Worm (Caenorhabditis elegans): Measurements from ENCODE around the gene R12C12.10.
"Not testable (repeated sequence)": the region's sequence is repeated elsewhere in the genome, so short reads cannot be mapped to it uniquely, and the experiment has no call there.

R12C12.10 gene

DNA sequence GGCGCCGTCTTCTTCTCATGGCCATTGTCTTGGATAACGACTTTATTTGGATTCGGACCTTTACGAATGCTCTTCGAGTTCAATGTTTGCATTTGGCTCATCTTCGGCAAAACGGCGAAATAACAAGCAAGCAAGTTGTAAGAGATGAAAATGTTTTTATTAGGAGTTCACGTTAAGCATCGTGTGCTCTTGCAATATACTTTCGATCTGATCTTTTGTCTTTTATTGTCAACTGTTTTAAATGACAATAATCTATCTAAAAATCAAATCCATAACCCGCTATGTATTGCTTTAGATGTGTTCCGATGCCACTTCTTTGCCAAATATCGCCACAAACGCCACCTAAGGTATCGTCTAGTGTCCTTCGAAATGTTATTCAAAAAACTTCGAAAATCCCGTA lies 26.7 kb downstream of the R12C12.10 start, which contains the start of gene ZK84.5:
Gene ZK84.5, minus strand, starts transcription at position 101 of the 400 bp plus-strand sequence.
- TF ChIP-seq ztf-29 (GFP tag; IDR thresholded peaks at IDR 0.05) = no peak
- TF ChIP-seq med-1 (GFP tag; optimal IDR thresholded peaks at IDR 0.05; ENCODE audit: insufficient read depth) = no peak
- no peak for TF ChIP-seq cog-1 (tag; optimal IDR thresholded peaks at IDR 0.05)
- no peak for TF ChIP-seq tab-1 (GFP tag; IDR thresholded peaks at IDR 0.05)
- TF ChIP-seq flt-1 (GFP tag; IDR thresholded peaks at IDR 0.05) = no peak
- no peak for TF ChIP-seq klf-2 (GFP tag; conservative IDR thresholded peaks at IDR 0.05)
- no peak for TF ChIP-seq ref-1 (GFP tag; conservative IDR thresholded peaks at IDR 0.05)
- TF ChIP-seq T22C8.4 (GFP tag; IDR thresholded peaks at IDR 0.05) = no peak
- TF ChIP-seq ztf-23 (GFP tag; IDR thresholded peaks at IDR 0.05) = no peak

DNA sequence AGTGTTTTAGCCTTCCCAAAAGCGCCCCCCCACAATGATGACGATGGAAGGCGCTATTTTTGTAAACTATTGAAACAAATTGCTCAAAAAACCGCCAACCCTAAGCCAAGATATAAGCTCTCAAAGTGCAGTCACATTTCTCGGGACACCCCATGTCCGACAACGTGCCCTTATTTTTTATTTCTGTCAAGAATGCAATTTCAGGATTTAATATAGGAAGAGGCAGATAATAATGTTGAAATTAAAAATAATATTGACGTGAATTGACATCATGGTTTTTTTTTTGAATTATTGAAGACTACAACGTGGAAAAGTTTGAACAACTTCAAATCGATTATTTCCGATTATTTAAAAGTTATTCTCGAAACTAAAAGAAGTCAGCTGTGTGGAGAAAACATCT lies 29.0 kb downstream of the R12C12.10 start, which contains the start of gene ZK84.2:
Gene ZK84.2, plus strand, starts transcription at position 301 of the 400 bp plus-strand sequence.
- not testable (repeated sequence) for TF ChIP-seq cog-1 (tag; optimal IDR thresholded peaks at IDR 0.05); T22C8.4 (GFP tag; IDR thresholded peaks at IDR 0.05); ztf-29 (GFP tag; IDR thresholded peaks at IDR 0.05)

DNA sequence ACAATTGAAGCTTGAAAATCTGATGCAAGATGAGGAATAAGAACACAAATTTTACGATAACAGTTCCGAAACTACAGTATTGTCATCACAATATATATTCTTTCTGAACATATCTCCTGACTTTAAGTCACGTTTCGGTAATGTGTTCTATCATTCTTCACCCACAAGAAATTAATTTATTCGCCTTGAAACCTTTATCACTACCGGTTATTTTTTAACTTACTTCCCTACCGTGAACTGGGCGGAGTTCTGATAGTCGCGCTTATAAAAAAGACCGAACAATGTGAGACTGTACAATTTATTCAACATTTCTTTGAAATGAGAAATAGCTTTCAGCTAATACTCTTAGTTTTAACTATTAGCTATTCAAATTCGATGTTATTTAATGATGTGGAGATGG lies 32.5 kb downstream of the R12C12.10 start, which contains the start of gene ins-20:
Gene ins-20, plus strand, starts transcription at position 301 of the 400 bp plus-strand sequence.
- no peak for TF ChIP-seq med-1 (GFP tag; optimal IDR thresholded peaks at IDR 0.05; ENCODE audit: insufficient read depth)
- TF ChIP-seq klf-2 (GFP tag; conservative IDR thresholded peaks at IDR 0.05) = no peak
- TF ChIP-seq ref-1 (GFP tag; conservative IDR thresholded peaks at IDR 0.05) = no peak
- TF ChIP-seq flt-1 (GFP tag; IDR thresholded peaks at IDR 0.05) = no peak
- no peak for TF ChIP-seq T22C8.4 (GFP tag; IDR thresholded peaks at IDR 0.05)
- TF ChIP-seq tab-1 (GFP tag; IDR thresholded peaks at IDR 0.05) = no peak
- no peak for TF ChIP-seq cog-1 (tag; optimal IDR thresholded peaks at IDR 0.05)
- no peak for TF ChIP-seq ztf-29 (GFP tag; IDR thresholded peaks at IDR 0.05)
- TF ChIP-seq ztf-23 (GFP tag; IDR thresholded peaks at IDR 0.05) = no peak

DNA sequence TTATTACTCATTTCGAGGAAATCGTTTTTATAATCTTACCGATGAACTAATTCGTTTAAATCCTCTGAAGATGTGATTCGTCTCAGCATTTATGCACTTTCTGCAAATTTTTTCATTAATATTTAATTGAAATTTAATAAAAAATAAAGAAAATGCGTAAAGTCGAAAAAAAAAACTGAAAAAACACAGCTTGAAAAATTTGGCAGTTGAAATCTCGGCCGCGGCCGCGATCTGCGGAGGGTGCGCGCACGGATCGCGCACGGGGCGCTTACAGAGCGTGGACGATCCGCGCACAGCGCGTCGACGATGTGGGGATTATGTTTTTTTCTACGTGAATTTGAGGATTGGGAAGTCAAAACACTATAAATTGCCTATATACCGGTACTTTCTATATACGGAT lies 34.2 kb downstream of the R12C12.10 start, which contains the start of gene ZK84.4:
Gene ZK84.4, minus strand, starts transcription at position 101 of the 400 bp plus-strand sequence.
- TF ChIP-seq flt-1 (GFP tag; IDR thresholded peaks at IDR 0.05); ztf-23 (GFP tag; IDR thresholded peaks at IDR 0.05); med-1 (GFP tag; optimal IDR thresholded peaks at IDR 0.05; ENCODE audit: insufficient read depth): not testable (repeated sequence)

DNA sequence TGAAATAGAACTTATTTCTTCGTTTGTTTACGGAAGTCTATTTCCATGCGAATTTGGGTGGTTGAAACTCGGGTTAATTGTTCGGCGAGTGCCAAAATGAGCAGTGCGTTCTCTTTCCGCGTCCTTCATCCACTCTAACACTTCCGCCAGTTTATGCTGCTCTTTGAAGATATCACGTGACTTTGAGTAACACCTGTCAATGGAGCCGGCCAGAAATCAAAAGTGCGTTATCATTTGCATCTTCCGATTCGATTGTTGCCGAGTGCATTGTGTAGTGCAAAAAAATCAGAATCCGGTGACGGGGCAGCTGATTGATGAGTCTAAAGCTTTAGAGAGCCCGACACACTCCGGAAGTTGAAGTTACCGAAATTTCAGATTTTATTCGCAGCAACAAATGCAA lies 42.1 kb downstream of the R12C12.10 start:
- TF ChIP-seq klf-2 (GFP tag; conservative IDR thresholded peaks at IDR 0.05) = no peak
- no peak for TF ChIP-seq flt-1 (GFP tag; IDR thresholded peaks at IDR 0.05)
- TF ChIP-seq ref-1 (GFP tag; conservative IDR thresholded peaks at IDR 0.05) = no peak
- no peak for TF ChIP-seq tab-1 (GFP tag; IDR thresholded peaks at IDR 0.05)
- no peak for TF ChIP-seq T22C8.4 (GFP tag; IDR thresholded peaks at IDR 0.05)
- no peak for TF ChIP-seq cog-1 (tag; optimal IDR thresholded peaks at IDR 0.05)
- no peak for TF ChIP-seq ztf-29 (GFP tag; IDR thresholded peaks at IDR 0.05)

DNA sequence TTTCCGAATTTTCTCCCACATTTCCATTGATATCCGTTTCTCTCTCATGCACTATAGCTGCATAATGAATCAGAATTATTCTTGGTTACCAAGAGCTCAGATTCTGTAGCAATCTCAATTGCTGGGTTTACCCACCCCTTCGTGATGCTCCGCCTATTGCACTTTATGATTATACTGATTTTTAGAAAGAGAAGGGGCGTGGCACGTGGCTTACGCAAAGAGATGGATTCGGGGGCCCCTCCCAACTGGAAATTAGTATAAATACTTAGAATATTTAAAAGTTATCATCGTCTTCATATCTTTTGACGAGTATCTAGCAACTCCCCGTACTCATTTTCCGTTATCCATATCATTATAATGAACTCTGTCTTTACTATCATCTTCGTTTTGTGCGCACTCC lies 42.9 kb downstream of the R12C12.10 start, which contains the start of gene ins-6:
Gene ins-6, plus strand, starts transcription at position 301 of the 400 bp plus-strand sequence.
- no peak for TF ChIP-seq ztf-29 (GFP tag; IDR thresholded peaks at IDR 0.05)
- TF ChIP-seq flt-1 (GFP tag; IDR thresholded peaks at IDR 0.05) = no peak
- no peak for TF ChIP-seq ztf-23 (GFP tag; IDR thresholded peaks at IDR 0.05)
- TF ChIP-seq med-1 (GFP tag; optimal IDR thresholded peaks at IDR 0.05; ENCODE audit: insufficient read depth) = no peak
- no peak for TF ChIP-seq cog-1 (tag; optimal IDR thresholded peaks at IDR 0.05)

DNA sequence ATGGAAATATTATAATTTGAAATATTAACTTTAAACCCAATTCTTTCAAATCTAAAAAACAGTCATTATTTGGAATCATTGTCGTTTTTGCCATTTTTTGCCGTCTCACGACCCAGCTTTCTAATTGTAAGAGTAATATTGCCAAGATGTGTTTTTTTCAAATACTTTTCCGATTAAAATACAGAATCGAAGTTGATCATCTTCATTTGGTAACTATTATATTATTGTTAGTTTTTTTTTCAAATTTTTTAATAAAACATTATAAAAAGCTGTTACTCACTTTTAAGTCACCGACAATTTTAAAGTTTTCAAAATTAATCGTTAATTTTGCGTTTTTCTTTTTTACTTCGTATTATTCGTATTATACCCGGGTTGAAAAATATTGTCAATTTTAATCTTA lies 45.8 kb downstream of the R12C12.10 start, which contains the start of gene ins-5:
Gene ins-5, plus strand, starts transcription at position 301 of the 400 bp plus-strand sequence.
- TF ChIP-seq flt-1 (GFP tag; IDR thresholded peaks at IDR 0.05) (no peak), klf-2 (GFP tag; conservative IDR thresholded peaks at IDR 0.05) (no peak), ztf-23 (GFP tag; IDR thresholded peaks at IDR 0.05) (no peak), tab-1 (GFP tag; IDR thresholded peaks at IDR 0.05) (no peak), cog-1 (tag; optimal IDR thresholded peaks at IDR 0.05) (no peak), ref-1 (GFP tag; conservative IDR thresholded peaks at IDR 0.05) (no peak), med-1 (GFP tag; optimal IDR thresholded peaks at IDR 0.05; ENCODE audit: insufficient read depth) (no peak), T22C8.4 (GFP tag; IDR thresholded peaks at IDR 0.05) (no peak), ztf-29 (GFP tag; IDR thresholded peaks at IDR 0.05) (no peak)

DNA sequence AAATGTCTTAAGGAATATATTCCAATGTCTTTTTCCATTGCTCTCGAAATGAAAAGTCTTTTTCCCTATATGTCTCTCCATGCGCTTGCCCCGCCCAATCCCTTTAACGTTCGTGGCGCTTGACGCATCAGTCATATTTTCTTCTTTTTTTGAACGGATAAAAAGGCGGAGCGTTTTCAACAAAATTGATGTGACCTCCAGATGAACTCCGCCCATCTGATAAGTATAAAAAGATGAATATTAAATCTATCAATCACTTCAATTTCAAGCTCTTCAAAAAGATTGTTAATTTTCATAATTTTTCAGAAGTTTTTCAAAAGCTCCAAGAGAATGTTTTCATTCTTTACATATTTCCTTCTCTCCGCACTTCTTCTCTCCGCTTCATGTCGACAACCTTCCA lies 47.0 kb downstream of the R12C12.10 start, which contains the start of gene ins-4:
Gene ins-4, plus strand, starts transcription at position 301 of the 400 bp plus-strand sequence.
- no peak for TF ChIP-seq ref-1 (GFP tag; conservative IDR thresholded peaks at IDR 0.05)
- no peak for TF ChIP-seq klf-2 (GFP tag; conservative IDR thresholded peaks at IDR 0.05)
- no peak for TF ChIP-seq med-1 (GFP tag; optimal IDR thresholded peaks at IDR 0.05; ENCODE audit: insufficient read depth)
- no peak for TF ChIP-seq ztf-29 (GFP tag; IDR thresholded peaks at IDR 0.05)
- no peak for TF ChIP-seq T22C8.4 (GFP tag; IDR thresholded peaks at IDR 0.05)
- TF ChIP-seq flt-1 (GFP tag; IDR thresholded peaks at IDR 0.05) = no peak
- no peak for TF ChIP-seq ztf-23 (GFP tag; IDR thresholded peaks at IDR 0.05)

All from whole organism, midembryonic.